Worm (Caenorhabditis elegans) whole organism, early embryonic: ENCODE results near the gene C14A6.3.

Source experiments
- B0310.2 ChIP-seq: sonication (generic microtip); optimal IDR thresholded peaks from 2 replicates; lab custom pipeline; 2016; ENCODE audit warnings: mild to moderate bottlenecking, missing genetic modification characterization, missing compliant biosample characterization
- aly-1 ChIP-seq: sonication (generic microtip); optimal IDR thresholded peaks from 2 replicates; lab custom pipeline; 2016; ENCODE audit warnings: missing genetic modification characterization, missing compliant biosample characterization
- ama-1 ChIP-seq: fragments of 150-350 bp; optimal IDR thresholded peaks from 2 replicates; lab custom pipeline; 2014
- ceh-36 ChIP-seq: sonication (generic microtip); optimal IDR thresholded peaks from 2 replicates; lab custom pipeline; 2016; ENCODE audit warnings: missing genetic modification characterization, inconsistent platforms, missing compliant biosample characterization
- ets-7 ChIP-seq: sonication (generic microtip); optimal IDR thresholded peaks from 2 replicates; lab custom pipeline; 2016; ENCODE audit warnings: missing genotype, missing genetic modification characterization, missing compliant biosample characterization
- flt-1 ChIP-seq: fragments of 200-800 bp; sonication (Bioruptor generic); IDR thresholded peaks from 2 replicates; pipeline ENCODE4 v1.3.6; 2022; ENCODE audit warnings: missing genetic modification characterization, missing compliant biosample characterization
- hmbx-1 ChIP-seq: sonication (generic microtip); optimal IDR thresholded peaks from 2 replicates; lab custom pipeline; 2016; ENCODE audit warnings: mild to moderate bottlenecking, missing genetic modification characterization, missing compliant biosample characterization
- hnd-1 ChIP-seq: sonication (generic microtip); optimal IDR thresholded peaks from 2 replicates; lab custom pipeline; 2016; ENCODE audit warnings: missing genetic modification characterization, missing compliant biosample characterization
- pes-1 ChIP-seq: fragments of 200-800 bp; sonication (Bioruptor generic); IDR thresholded peaks from 2 replicates; pipeline ENCODE4 v1.3.6; 2022; ENCODE audit warnings: missing genetic modification reagents, missing genetic modification characterization, missing compliant biosample characterization
- scrt-1 ChIP-seq: fragments of 200-800 bp; sonication (Bioruptor generic); IDR thresholded peaks from 2 replicates; pipeline ENCODE4 v1.3.6; 2022; ENCODE audit warnings: missing genetic modification characterization, missing compliant biosample characterization
- sea-1 ChIP-seq: fragments of 200-800 bp; sonication (Bioruptor generic); conservative IDR thresholded peaks from 2 replicates; pipeline ENCODE4 v1.3.6; 2022; ENCODE audit warnings: missing genetic modification characterization, missing compliant biosample characterization
- tbx-11 ChIP-seq: fragments of 200-800 bp; sonication (Bioruptor generic); IDR thresholded peaks from 2 replicates; pipeline ENCODE4 v1.3.6; 2022; ENCODE audit warnings: missing genetic modification characterization, missing compliant biosample characterization
- tbx-37 ChIP-seq: fragments of 200-800 bp; sonication (Bioruptor generic); conservative IDR thresholded peaks from 2 replicates; pipeline ENCODE4 v1.3.6; 2022; ENCODE audit warnings: missing genetic modification reagents, missing genetic modification characterization, missing compliant biosample characterization
- tra-4 ChIP-seq: sonication (generic microtip); optimal IDR thresholded peaks from 2 replicates; lab custom pipeline; 2017; ENCODE audit warnings: missing genetic modification characterization, missing compliant biosample characterization

DNA sequence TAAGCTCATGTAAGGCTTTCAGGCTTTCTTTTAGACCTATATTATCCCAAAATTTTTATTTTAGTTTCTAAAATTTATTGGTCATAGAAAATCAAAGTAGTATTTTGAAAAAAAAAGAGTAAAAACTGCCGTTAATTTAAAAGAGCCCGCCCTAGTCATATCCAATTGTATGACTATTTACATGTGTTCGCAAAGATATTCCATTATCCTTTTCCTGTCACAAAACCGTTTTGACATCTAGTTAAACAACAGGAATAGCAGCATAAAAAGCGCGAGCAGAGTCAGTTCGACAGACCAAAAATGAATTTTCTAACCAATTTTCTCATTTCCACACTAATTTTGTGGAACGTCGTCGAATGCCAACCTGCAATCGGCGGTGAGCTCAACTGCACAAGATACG lies 48.8 kb downstream of the C14A6.3 start, which contains the start of gene F16H6.3:
- TF ChIP-seq aly-1 (no peak), B0310.2 (no peak), tra-4 (tag; lab: Kevin White, UChicago) (no peak), ama-1 (lab: Kevin White, UChicago) (no peak), flt-1 (GFP tag; lab: Robert Waterston, UW) (no peak), hnd-1 (tag; lab: Kevin White, UChicago) (no peak), hmbx-1 (tag; lab: Kevin White, UChicago) (no peak), scrt-1 (GFP tag; lab: Robert Waterston, UW) (no peak), ets-7 (tag; lab: Kevin White, UChicago) (no peak), tbx-11 (GFP tag; lab: Robert Waterston, UW) (no peak), tbx-37 (GFP tag; lab: Robert Waterston, UW) (no peak), sea-1 (GFP tag; lab: Robert Waterston, UW) (no peak), pes-1 (no peak), ceh-36 (tag; lab: Kevin White, UChicago) (no peak)
